Fruit fly (Drosophila melanogaster) whole organism, prepupa: ENCODE data around the gene mag.

ENCODE experiments used
- Blimp-1 ChIP-seq: fragments of 200-800 bp; sonication (Bioruptor generic); optimal IDR thresholded peaks from 3 replicates; lab custom pipeline; 2017; ENCODE audit warnings: missing biosample characterization, missing genetic modification characterization, mild to moderate bottlenecking, moderate library complexity, missing genetic modification reagents
- CG10631 ChIP-seq: fragments of 200-800 bp; sonication (Bioruptor generic); optimal IDR thresholded peaks from 2 replicates; lab custom pipeline; 2016; ENCODE audit warnings: missing biosample characterization, missing genetic modification characterization
- CG10669 ChIP-seq: fragments of 200-800 bp; sonication (Bioruptor generic); optimal IDR thresholded peaks from 3 replicates; lab custom pipeline; 2018; ENCODE audit warnings: missing biosample characterization, mild to moderate bottlenecking, missing genetic modification characterization, moderate library complexity
- CG11762 ChIP-seq: fragments of 200-800 bp; sonication (Bioruptor generic); optimal IDR thresholded peaks from 3 replicates; lab custom pipeline; 2016; ENCODE audit warnings: missing biosample characterization, missing genetic modification characterization; ENCODE audit not compliant: insufficient read depth
- CG15336 ChIP-seq: fragments of 200-800 bp; sonication (Bioruptor generic); IDR thresholded peaks from 2 replicates; pipeline ENCODE4 v1.3.6; 2022; ENCODE audit warnings: missing biosample characterization, missing genetic modification characterization
- CG1621 ChIP-seq: fragments of 200-800 bp; sonication (Bioruptor generic); optimal IDR thresholded peaks from 3 replicates; lab custom pipeline; 2018; ENCODE audit warnings: missing biosample characterization, mild to moderate bottlenecking, missing genetic modification characterization
- CG3032 ChIP-seq: fragments of 200-800 bp; optimal IDR thresholded peaks from 2 replicates; lab custom pipeline; 2019; ENCODE audit warnings: missing biosample characterization, mild to moderate bottlenecking, missing genetic modification characterization, moderate library complexity
- CG31627 ChIP-seq: fragments of 200-800 bp; sonication (Bioruptor generic); optimal IDR thresholded peaks from 3 replicates; lab custom pipeline; 2016; ENCODE audit warnings: missing biosample characterization, missing genetic modification characterization
- CG32006 ChIP-seq: fragments of 200-800 bp; sonication (Bioruptor generic); optimal IDR thresholded peaks from 3 replicates; lab custom pipeline; 2017; ENCODE audit warnings: missing biosample characterization, mild to moderate bottlenecking, missing genetic modification characterization
- CG3919 ChIP-seq: fragments of 200-800 bp; sonication (Bioruptor generic); optimal IDR thresholded peaks from 3 replicates; lab custom pipeline; 2016; ENCODE audit warnings: missing biosample characterization, missing genetic modification characterization
- CG4318 ChIP-seq: fragments of 200-800 bp; sonication (Bioruptor generic); optimal IDR thresholded peaks from 3 replicates; lab custom pipeline; 2017; ENCODE audit warnings: missing biosample characterization, mild to moderate bottlenecking, missing genetic modification characterization
- CG6792 ChIP-seq: fragments of 200-800 bp; sonication (Bioruptor generic); optimal IDR thresholded peaks from 3 replicates; lab custom pipeline; 2016; ENCODE audit warnings: missing biosample characterization, missing genetic modification characterization
- CG6854 ChIP-seq: fragments of 200-800 bp; sonication (Bioruptor generic); optimal IDR thresholded peaks from 2 replicates; lab custom pipeline; 2017; ENCODE audit warnings: missing biosample characterization, mild to moderate bottlenecking, missing genetic modification characterization
- CG8319 ChIP-seq: fragments of 200-800 bp; sonication (Bioruptor generic); optimal IDR thresholded peaks from 3 replicates; lab custom pipeline; 2016; ENCODE audit warnings: missing biosample characterization, missing genetic modification characterization
- CG8632 ChIP-seq: fragments of 200-800 bp; sonication (Bioruptor generic); optimal IDR thresholded peaks from 3 replicates; lab custom pipeline; 2016; ENCODE audit warnings: missing biosample characterization, missing genetic modification characterization
- CG9139 ChIP-seq: fragments of 200-800 bp; sonication (Bioruptor generic); optimal IDR thresholded peaks from 3 replicates; lab custom pipeline; 2017; ENCODE audit warnings: missing biosample characterization, mild to moderate bottlenecking, missing genetic modification characterization
- Eip75B ChIP-seq: fragments of 200-800 bp; sonication (Bioruptor generic); optimal IDR thresholded peaks from 3 replicates; lab custom pipeline; 2016; ENCODE audit warnings: missing biosample characterization, missing genetic modification characterization
- Eip78C ChIP-seq: fragments of 200-800 bp; sonication (Bioruptor generic); peaks from one replicate; lab custom pipeline; 2016; ENCODE audit warnings: missing biosample characterization, missing genetic modification characterization
- Ets21C ChIP-seq: fragments of 200-800 bp; sonication (Bioruptor generic); optimal IDR thresholded peaks from 3 replicates; lab custom pipeline; 2016; ENCODE audit warnings: missing biosample characterization, missing genetic modification characterization
- Ets96B ChIP-seq: fragments of 200-800 bp; optimal IDR thresholded peaks from 2 replicates; lab custom pipeline; 2019; ENCODE audit warnings: missing biosample characterization, mild to moderate bottlenecking, missing genetic modification characterization, moderate library complexity
- Gug ChIP-seq: fragments of 200-800 bp; sonication (Bioruptor generic); IDR thresholded peaks from 2 replicates; pipeline ENCODE4 v1.3.6; 2022; ENCODE audit warnings: missing biosample characterization, missing genetic modification characterization
- Hr38 ChIP-seq: sonication (Bioruptor generic); optimal IDR thresholded peaks from 2 replicates; lab custom pipeline; 2016; ENCODE audit warnings: missing biosample characterization, missing genetic modification characterization
- Hr4 ChIP-seq: fragments of 200-800 bp; sonication (Bioruptor generic); optimal IDR thresholded peaks from 3 replicates; lab custom pipeline; 2016; ENCODE audit warnings: missing biosample characterization, missing genetic modification characterization
- Lpt ChIP-seq: fragments of 200-800 bp; sonication (Bioruptor generic); optimal IDR thresholded peaks from 3 replicates; lab custom pipeline; 2016; ENCODE audit warnings: missing biosample characterization, missing genetic modification characterization
- Met ChIP-seq: fragments of 200-800 bp; sonication (Bioruptor generic); optimal IDR thresholded peaks from 3 replicates; lab custom pipeline; 2016; ENCODE audit warnings: missing biosample characterization, missing genetic modification characterization
- OdsH ChIP-seq: fragments of 200-800 bp; sonication (Bioruptor generic); optimal IDR thresholded peaks from 3 replicates; lab custom pipeline; 2016; ENCODE audit warnings: missing biosample characterization, missing genetic modification characterization
- Smox ChIP-seq: fragments of 200-800 bp; sonication (Bioruptor generic); optimal IDR thresholded peaks from 3 replicates; lab custom pipeline; 2016; ENCODE audit warnings: missing biosample characterization, missing genetic modification characterization
- Sox102F ChIP-seq: fragments of 200-800 bp; sonication (Bioruptor generic); optimal IDR thresholded peaks from 2 replicates; lab custom pipeline; 2016; ENCODE audit warnings: missing biosample characterization, mild to moderate bottlenecking, missing genetic modification characterization
- Sox15 ChIP-seq: fragments of 200-800 bp; sonication (Bioruptor generic); optimal IDR thresholded peaks from 3 replicates; lab custom pipeline; 2016; ENCODE audit warnings: missing biosample characterization, missing genetic modification characterization
- achi ChIP-seq: fragments of 200-800 bp; sonication (Bioruptor generic); optimal IDR thresholded peaks from 3 replicates; lab custom pipeline; 2016; ENCODE audit warnings: missing biosample characterization, missing genetic modification characterization
- cyc ChIP-seq: fragments of 200-800 bp; sonication (Bioruptor generic); optimal IDR thresholded peaks from 3 replicates; lab custom pipeline; 2016; ENCODE audit warnings: missing biosample characterization, missing genetic modification characterization
- dsx ChIP-seq: fragments of 200-800 bp; optimal IDR thresholded peaks from 3 replicates; lab custom pipeline; 2019; ENCODE audit warnings: missing biosample characterization, mild to moderate bottlenecking, missing genetic modification characterization, moderate library complexity; ENCODE audit not compliant: poor library complexity, severe bottlenecking
- esn ChIP-seq: fragments of 200-800 bp; sonication (Bioruptor generic); optimal IDR thresholded peaks from 2 replicates; lab custom pipeline; 2016; ENCODE audit warnings: missing biosample characterization, mild to moderate bottlenecking, missing genetic modification characterization, moderate library complexity
- fd85E ChIP-seq: fragments of 200-800 bp; sonication (Bioruptor generic); optimal IDR thresholded peaks from 3 replicates; lab custom pipeline; 2016; ENCODE audit warnings: missing biosample characterization, missing genetic modification characterization
- fkh ChIP-seq: fragments of 200-800 bp; sonication (Bioruptor generic); optimal IDR thresholded peaks from 3 replicates; lab custom pipeline; 2017; ENCODE audit warnings: missing biosample characterization, mild to moderate bottlenecking, missing genetic modification characterization, moderate library complexity
- lz ChIP-seq: fragments of 200-800 bp; sonication (Bioruptor generic); optimal IDR thresholded peaks from 3 replicates; lab custom pipeline; 2016; ENCODE audit warnings: missing biosample characterization, missing genetic modification characterization
- spab ChIP-seq: fragments of 200-800 bp; sonication (Bioruptor generic); optimal IDR thresholded peaks from 2 replicates; lab custom pipeline; 2017; ENCODE audit warnings: missing biosample characterization, mild to moderate bottlenecking, missing genetic modification characterization, missing genetic modification reagents
- ss ChIP-seq, 2 experiments: fragments of 200-800 bp; sonication (Bioruptor generic); optimal IDR thresholded peaks; 2 replicates in 1 of 2; 3 replicates in 1 of 2; lab custom pipeline; 2017 to 2018; ENCODE audit warnings: mild to moderate bottlenecking in 2 of 2, missing biosample characterization in 2 of 2, missing genetic modification characterization in 2 of 2, moderate library complexity in 1 of 2
- svp ChIP-seq: fragments of 200-800 bp; sonication (Bioruptor generic); peaks from one replicate; lab custom pipeline; 2016; ENCODE audit warnings: missing biosample characterization, missing genetic modification characterization
- topi ChIP-seq: fragments of 200-800 bp; sonication (Bioruptor generic); optimal IDR thresholded peaks from 3 replicates; lab custom pipeline; 2016; ENCODE audit warnings: missing biosample characterization, missing genetic modification characterization

The mag gene

DNA sequence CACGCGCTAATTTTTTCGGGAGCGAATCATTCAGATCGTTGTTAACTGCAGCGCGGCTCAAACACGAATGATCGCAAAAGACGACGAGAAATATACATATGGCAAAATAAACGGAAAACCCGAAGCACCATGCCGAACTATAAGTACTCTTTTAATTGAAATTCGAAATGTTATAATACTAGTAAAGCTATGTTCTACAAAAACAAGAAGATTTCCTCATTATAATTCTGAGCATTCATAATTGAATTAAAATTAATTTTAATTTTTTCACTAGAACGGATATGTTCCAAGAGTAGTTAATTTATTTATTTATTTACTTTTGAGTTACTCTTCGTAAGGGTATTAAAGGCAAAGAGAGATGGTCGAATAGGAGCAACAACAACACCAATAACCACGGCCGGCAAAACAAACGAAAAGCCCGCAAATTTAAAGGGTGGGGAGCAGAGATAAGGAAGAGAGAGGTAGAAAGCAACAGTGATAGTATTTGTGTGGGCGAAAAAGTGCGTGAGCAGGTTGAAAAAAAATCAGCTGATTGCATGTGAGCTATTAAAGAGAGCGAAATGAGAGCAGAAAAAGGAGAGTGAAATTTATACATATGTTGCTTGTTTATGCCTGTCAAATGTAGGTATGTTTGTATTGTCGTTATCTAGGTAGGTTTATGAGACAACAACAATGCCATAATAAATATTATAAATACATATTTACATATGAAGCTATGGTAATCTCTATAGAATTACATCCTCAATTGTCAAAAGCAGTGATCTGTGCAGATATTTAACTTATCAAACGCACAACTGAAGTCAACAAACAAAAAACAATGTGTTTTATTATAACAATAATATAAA, 33.2 kb downstream of the mag start (continued):
- TF ChIP-seq CG31627 (GFP tag; lab: Kevin White, UChicago), result peak; percentile 85
- peak; percentile 90 for TF ChIP-seq lz (GFP tag; lab: Kevin White, UChicago)
- peak; percentile 74 for TF ChIP-seq CG8319
- peak; percentile 86 for TF ChIP-seq CG3032 (tag; lab: Kevin White, UChicago)
- TF ChIP-seq topi (GFP tag; lab: Kevin White, UChicago), result peak; percentile 95
- peak; percentile 92 for TF ChIP-seq Sox102F (GFP tag; lab: Kevin White, UChicago)
- TF ChIP-seq CG8632 (GFP tag; lab: Kevin White, UChicago), result peak; percentile 92
- TF ChIP-seq fkh (GFP tag; lab: Kevin White, UChicago), result peak; percentile 76
- peak; percentile 74 for TF ChIP-seq Gug (GFP tag; lab: Robert Waterston, UW)
- peak; percentile 83 for TF ChIP-seq Sox15

DNA sequence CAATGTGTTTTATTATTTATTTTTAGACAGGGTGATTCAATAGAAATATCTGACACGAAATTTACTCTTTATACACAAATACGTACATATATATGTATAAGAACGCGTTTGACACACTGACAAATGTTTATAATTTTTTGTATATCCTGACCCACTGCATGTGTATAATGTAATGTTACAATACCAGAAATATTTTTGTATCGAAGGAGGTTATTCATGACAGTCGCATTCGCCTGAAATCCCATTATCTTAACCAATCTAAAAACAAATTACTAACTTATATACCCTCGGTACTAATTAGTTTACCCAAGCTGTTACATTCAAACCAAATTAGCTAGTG, 33.7 kb downstream of the mag start:
- TF ChIP-seq Eip78C (GFP tag; lab: Kevin White, UChicago) (peak; percentile 52), esn (GFP tag; lab: Kevin White, UChicago) (no peak), CG6792 (GFP tag; lab: Kevin White, UChicago) (no peak), spab (GFP tag; lab: Kevin White, UChicago) (no peak), Met (GFP tag; lab: Kevin White, UChicago) (peak; percentile 8), Eip75B (GFP tag; lab: Kevin White, UChicago) (no peak), ss (GFP tag; optimal IDR thresholded peaks at IDR 0.05; lab: Kevin White, UChicago) (no peak), CG3919 (no peak), CG32006 (peak; percentile 50), Blimp-1 (GFP tag; lab: Kevin White, UChicago) (no peak), CG10631 (GFP tag; lab: Kevin White, UChicago) (no peak), CG11762 (GFP tag; lab: Kevin White, UChicago) (no peak), Lpt (no peak), Hr4 (peak; percentile 55), fd85E (no peak), CG9139 (GFP tag; lab: Kevin White, UChicago) (no peak), Hr38 (GFP tag; lab: Kevin White, UChicago) (no peak), dsx (GFP tag; lab: Kevin White, UChicago) (no peak), achi (GFP tag; lab: Kevin White, UChicago) (peak; percentile 1), CG4318 (GFP tag; lab: Kevin White, UChicago) (no peak), Ets21C (no peak), Ets96B (tag; lab: Kevin White, UChicago) (peak; percentile 9), CG1621 (tag; lab: Kevin White, UChicago) (no peak), CG10669 (GFP tag; lab: Kevin White, UChicago) (no peak), CG15336 (GFP tag; lab: Robert Waterston, UW) (peak; percentile 25; the same call in 1 of the 2 replicates), cyc (GFP tag; lab: Kevin White, UChicago) (no peak), CG6854 (GFP tag; lab: Kevin White, UChicago) (no peak), svp (GFP tag; lab: Kevin White, UChicago) (peak; percentile 46), Sox15 (no peak), Smox (GFP tag; lab: Kevin White, UChicago) (no peak), lz (GFP tag; lab: Kevin White, UChicago) (peak; percentile 13), CG3032 (tag; lab: Kevin White, UChicago) (no peak), OdsH (GFP tag; lab: Kevin White, UChicago) (peak; percentile 28)
